Worm (Caenorhabditis elegans) whole organism, mixed stage, embryonic: ENCODE measurements around the gene T22F3.2.

Source experiments
- M03D4.4 ChIP-seq: sonication (generic microtip); optimal IDR thresholded peaks from 2 replicates; lab custom pipeline; 2017; ENCODE audit warnings: mild to moderate bottlenecking, missing genetic modification characterization, missing compliant biosample characterization
- bed-3 ChIP-seq: fragments of 200-800 bp; sonication (Bioruptor generic); optimal IDR thresholded peaks from 3 replicates; lab custom pipeline; 2018; ENCODE audit warnings: mild to moderate bottlenecking, missing genetic modification characterization, moderate library complexity, missing compliant biosample characterization
- blmp-1 ChIP-seq: fragments of 150-350 bp; optimal IDR thresholded peaks from 2 replicates; lab custom pipeline; 2014; ENCODE audit warnings: missing biosample characterization, missing genetic modification characterization
- ceh-39 ChIP-seq: fragments of 150-350 bp; optimal IDR thresholded peaks from 2 replicates; lab custom pipeline; 2014; ENCODE audit warnings: missing biosample characterization, missing genetic modification characterization
- ces-1 ChIP-seq: fragments of 150-350 bp; optimal IDR thresholded peaks from 2 replicates; lab custom pipeline; 2014; ENCODE audit warnings: missing biosample characterization, missing genetic modification reagents, missing genetic modification characterization
- drap-1 ChIP-seq: fragments of 200-800 bp; sonication (Bioruptor generic); optimal IDR thresholded peaks from 3 replicates; lab custom pipeline; 2018; ENCODE audit warnings: mild to moderate bottlenecking, missing genetic modification characterization, missing compliant biosample characterization
- elt-1 ChIP-seq: sonication (generic microtip); optimal IDR thresholded peaks from 2 replicates; lab custom pipeline; 2017; ENCODE audit warnings: missing genetic modification characterization, mild to moderate bottlenecking, missing compliant biosample characterization, antibody characterized with exemption, moderate library complexity, borderline replicate concordance; ENCODE audit not compliant: insufficient read depth
- elt-3 ChIP-seq: fragments of 150-350 bp; optimal IDR thresholded peaks from 2 replicates; lab custom pipeline; 2014; ENCODE audit warnings: missing biosample characterization, missing genetic modification characterization
- flh-1 ChIP-seq: fragments of 200-800 bp; sonication (Bioruptor generic); optimal IDR thresholded peaks from 2 replicates; lab custom pipeline; 2018; ENCODE audit warnings: mild to moderate bottlenecking, missing genetic modification characterization, moderate library complexity, missing compliant biosample characterization
- ham-2 ChIP-seq: fragments of 200-800 bp; sonication (Bioruptor generic); optimal IDR thresholded peaks from 2 replicates; lab custom pipeline; 2018; ENCODE audit warnings: mild to moderate bottlenecking, missing genetic modification characterization, missing compliant biosample characterization
- hlh-1 ChIP-seq: fragments of 150-350 bp; optimal IDR thresholded peaks from 2 replicates; lab custom pipeline; 2014; ENCODE audit warnings: missing biosample characterization, missing genetic modification reagents, missing genetic modification characterization
- lin-13 ChIP-seq: fragments of 150-350 bp; optimal IDR thresholded peaks from 2 replicates; lab custom pipeline; 2014; ENCODE audit warnings: missing biosample characterization, missing genetic modification characterization
- lin-32 ChIP-seq: fragments of 200-800 bp; sonication (Bioruptor generic); optimal IDR thresholded peaks from 2 replicates; lab custom pipeline; 2018; ENCODE audit warnings: mild to moderate bottlenecking, missing genetic modification characterization, missing compliant biosample characterization
- lsy-2 ChIP-seq: fragments of 150-350 bp; optimal IDR thresholded peaks from 2 replicates; lab custom pipeline; 2014; ENCODE audit warnings: missing biosample characterization, missing genetic modification characterization
- mab-5 ChIP-seq: fragments of 150-350 bp; optimal IDR thresholded peaks from 2 replicates; lab custom pipeline; 2014; ENCODE audit warnings: missing biosample characterization, missing genetic modification characterization
- mep-1 ChIP-seq: fragments of 150-350 bp; optimal IDR thresholded peaks from 2 replicates; lab custom pipeline; 2017; ENCODE audit warnings: missing biosample characterization, missing genetic modification reagents, missing genetic modification characterization, inconsistent platforms
- mls-2 ChIP-seq: sonication (generic microtip); optimal IDR thresholded peaks from 2 replicates; lab custom pipeline; 2016; ENCODE audit warnings: mild to moderate bottlenecking, missing genetic modification characterization, moderate library complexity, missing compliant biosample characterization
- nhr-12 ChIP-seq: fragments of 150-350 bp; optimal IDR thresholded peaks from 2 replicates; lab custom pipeline; 2014; ENCODE audit warnings: missing biosample characterization, missing genetic modification characterization
- nhr-237 ChIP-seq: fragments of 150-350 bp; optimal IDR thresholded peaks from 2 replicates; lab custom pipeline; 2014; ENCODE audit warnings: missing biosample characterization, missing genetic modification characterization
- nhr-28 ChIP-seq: fragments of 150-350 bp; optimal IDR thresholded peaks from 2 replicates; lab custom pipeline; 2014; ENCODE audit warnings: missing biosample characterization, missing genetic modification characterization
- nhr-76 ChIP-seq: sonication (generic microtip); optimal IDR thresholded peaks from 2 replicates; lab custom pipeline; 2017; ENCODE audit warnings: missing biosample characterization, missing genetic modification characterization
- pha-4 ChIP-seq: fragments of 150-350 bp; optimal IDR thresholded peaks from 2 replicates; lab custom pipeline; 2018; ENCODE audit warnings: missing biosample characterization, missing genetic modification reagents, missing genetic modification characterization
- sem-2 ChIP-seq: fragments of 200-800 bp; sonication (Bioruptor generic); optimal IDR thresholded peaks from 2 replicates; lab custom pipeline; 2018; ENCODE audit warnings: mild to moderate bottlenecking, missing genetic modification characterization, missing compliant biosample characterization
- snpc-4 ChIP-seq: fragments of 150-350 bp; optimal IDR thresholded peaks from 2 replicates; lab custom pipeline; 2014; ENCODE audit warnings: missing biosample characterization, missing genetic modification characterization
- sptf-1 ChIP-seq: sonication (generic microtip); optimal IDR thresholded peaks from 2 replicates; lab custom pipeline; 2017; ENCODE audit warnings: mild to moderate bottlenecking, missing genetic modification characterization, moderate library complexity, missing compliant biosample characterization
- tbx-8 ChIP-seq: fragments of 200-800 bp; sonication (Bioruptor generic); optimal IDR thresholded peaks from 2 replicates; lab custom pipeline; 2018; ENCODE audit warnings: mild to moderate bottlenecking, missing genetic modification characterization, moderate library complexity, missing compliant biosample characterization
- unc-120 ChIP-seq: sonication (generic microtip); optimal IDR thresholded peaks from 2 replicates; lab custom pipeline; 2017; ENCODE audit warnings: missing genetic modification characterization, missing compliant biosample characterization; ENCODE audit not compliant: poor library complexity, severe bottlenecking
- unc-39 ChIP-seq: fragments of 150-350 bp; optimal IDR thresholded peaks from 2 replicates; lab custom pipeline; 2014; ENCODE audit warnings: missing biosample characterization, missing genetic modification characterization
- ztf-11 ChIP-seq: fragments of 150-350 bp; optimal IDR thresholded peaks from 2 replicates; lab custom pipeline; 2014; ENCODE audit warnings: missing biosample characterization, missing genetic modification characterization

Gene T22F3.2

DNA sequence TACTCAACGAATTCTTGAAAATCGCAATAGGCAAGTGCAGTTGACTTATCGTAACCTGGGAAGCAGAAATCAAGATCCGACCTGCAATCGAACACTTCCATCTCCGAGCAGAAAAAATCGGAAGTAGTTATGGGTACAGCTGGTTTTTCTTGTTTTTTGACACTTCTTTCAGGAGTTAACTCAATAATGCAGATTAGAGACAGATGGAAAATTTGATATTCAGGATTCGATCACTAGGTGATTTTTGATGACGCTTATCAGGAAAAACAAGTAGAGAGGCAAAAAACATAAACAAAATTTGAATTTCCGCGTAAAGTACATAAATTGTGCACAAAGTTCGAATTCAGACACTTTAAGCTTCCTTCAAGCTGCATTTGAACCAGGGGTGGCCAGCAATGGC is 37.6 kb upstream of the T22F3.2 start, which contains the start of gene srw-130:
Gene srw-130 (minus strand): TSS at position 101 of the 400 bp plus-strand sequence.
- TF ChIP-seq ztf-11 (no peak), sem-2 (GFP tag; lab: Kevin White, UChicago) (no peak), drap-1 (GFP tag; lab: Kevin White, UChicago) (no peak), sptf-1 (no peak), M03D4.4 (tag; lab: Kevin White, UChicago) (no peak), mep-1 (tag; lab: Kevin White, UChicago) (no peak), nhr-237 (no peak), pha-4 (tag; lab: Kevin White, UChicago) (no peak), snpc-4 (tag; lab: Kevin White, UChicago) (no peak), flh-1 (GFP tag; lab: Kevin White, UChicago) (no peak), unc-39 (tag; lab: Kevin White, UChicago) (no peak), nhr-28 (tag; lab: Kevin White, UChicago) (no peak), ceh-39 (tag; lab: Kevin White, UChicago) (no peak), nhr-76 (tag; lab: Kevin White, UChicago) (no peak)
- TF ChIP-seq, all 35 proteins: peak for 0

ce11 chrV:3549553-3549952 is 36.9 kb upstream of the T22F3.2 start, which contains the start of gene sri-21:
TSS of gene sri-21 (plus strand) at chrV:3549853.
- TF ChIP-seq bed-3 (GFP tag; lab: Kevin White, UChicago) (no peak), mab-5 (tag; lab: Kevin White, UChicago) (no peak), lsy-2 (tag; lab: Kevin White, UChicago) (no peak)

DNA sequence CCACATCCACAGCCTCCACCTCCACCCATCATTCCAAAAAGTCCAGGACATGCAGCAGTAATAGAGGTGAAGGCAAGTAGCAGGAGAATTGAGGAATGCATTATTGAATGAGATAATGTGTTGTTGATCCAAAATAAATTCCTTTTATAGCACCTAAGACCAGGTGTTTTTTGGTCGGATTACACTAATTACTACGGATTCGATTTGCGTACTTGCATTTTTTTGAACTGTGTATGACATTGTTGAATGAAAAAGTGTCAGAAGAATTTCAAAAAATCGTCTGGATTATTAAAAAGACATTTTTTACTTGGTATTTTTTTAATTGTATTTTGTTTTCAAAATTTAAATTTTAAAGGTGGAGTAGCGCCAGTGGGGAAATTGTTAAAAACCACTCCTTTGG is 34.7 kb upstream of the T22F3.2 start, which contains the start of gene grl-28:
Gene grl-28 (minus strand): TSS at position 101 of the 400 bp plus-strand sequence.
- TF ChIP-seq hlh-1 (tag; lab: Kevin White, UChicago) = no peak
- no peak for TF ChIP-seq drap-1 (GFP tag; lab: Kevin White, UChicago)
- TF ChIP-seq lin-13 (tag; lab: Kevin White, UChicago) = no peak
- no peak for TF ChIP-seq nhr-76 (tag; lab: Kevin White, UChicago)
- TF ChIP-seq elt-1 (tag; lab: Kevin White, UChicago) = no peak
- TF ChIP-seq sptf-1 = no peak
- TF ChIP-seq mls-2 = no peak
- TF ChIP-seq bed-3 (GFP tag; lab: Kevin White, UChicago) = no peak
- no peak for TF ChIP-seq elt-3 (tag; lab: Kevin White, UChicago)
- TF ChIP-seq lin-32 (GFP tag; lab: Kevin White, UChicago) = no peak
- TF ChIP-seq ham-2 (GFP tag; lab: Kevin White, UChicago) = no peak
- TF ChIP-seq blmp-1 = no peak
- TF ChIP-seq unc-120 (tag; lab: Kevin White, UChicago) = no peak

DNA sequence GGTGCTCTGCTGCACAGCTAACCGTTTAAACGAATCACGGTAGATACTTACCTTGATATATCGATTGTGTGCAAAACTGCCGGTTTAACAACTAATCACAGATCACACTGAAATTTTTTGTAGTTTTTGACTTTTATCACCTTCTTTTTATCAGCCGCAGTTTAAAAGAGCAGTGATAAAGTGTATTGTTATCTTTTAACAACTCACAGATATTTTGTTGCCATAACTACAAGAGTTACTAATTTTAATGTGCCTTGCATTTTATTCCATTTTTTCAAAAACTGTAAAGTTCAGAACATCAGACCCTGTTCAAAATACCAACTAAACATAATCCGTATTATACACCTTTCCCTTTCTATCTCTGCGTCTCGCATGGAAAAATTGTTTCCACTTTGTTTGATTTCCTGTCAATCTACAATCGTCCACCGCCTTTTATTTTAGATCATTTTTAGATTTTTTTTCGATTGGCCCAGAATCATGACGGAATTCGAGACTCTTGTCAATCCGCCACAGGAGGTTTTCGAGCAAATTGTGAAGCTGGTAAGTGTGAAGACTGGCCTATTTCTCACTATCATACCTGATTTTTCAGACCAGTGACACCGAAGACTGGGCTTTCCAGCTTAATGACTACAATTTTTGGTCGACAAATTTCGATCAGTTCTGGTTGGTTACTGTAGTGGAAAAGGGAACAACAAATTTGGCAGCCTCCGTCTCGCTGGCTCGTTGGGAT is 33.5 kb upstream of the T22F3.2 start, which contains the start of gene T24A6.20:
Gene T24A6.20 (plus strand): TSS at position 395 of the 730 bp plus-strand sequence.
- no peak for TF ChIP-seq nhr-28 (tag; lab: Kevin White, UChicago)
- no peak for TF ChIP-seq ztf-11
- no peak for TF ChIP-seq snpc-4 (tag; lab: Kevin White, UChicago)
- peak; percentile 5 for TF ChIP-seq ceh-39 (tag; lab: Kevin White, UChicago)
- no peak for TF ChIP-seq M03D4.4 (tag; lab: Kevin White, UChicago)

DNA sequence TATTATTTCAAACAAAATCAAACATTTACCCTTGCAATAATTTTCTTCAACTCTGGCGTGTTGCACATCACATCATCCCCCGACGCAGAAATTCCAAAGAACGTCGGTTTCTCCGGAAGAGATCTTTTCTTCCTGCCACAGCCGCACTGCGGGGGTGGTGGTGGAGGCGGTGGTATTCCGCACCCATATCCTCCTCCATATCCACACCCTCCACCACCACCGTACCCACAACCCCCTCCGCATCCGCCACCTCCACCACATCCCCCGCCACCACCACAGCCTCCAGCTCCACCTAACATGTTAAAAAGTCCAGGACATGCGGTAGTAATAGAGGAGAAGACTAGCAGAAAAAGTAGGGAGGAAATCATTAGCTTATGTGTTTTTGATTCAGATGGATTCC is 31.6 kb upstream of the T22F3.2 start, which contains the start of gene grl-29:
Gene grl-29 (minus strand): TSS at position 368 of the 400 bp plus-strand sequence.
- no peak for TF ChIP-seq nhr-12 (tag; lab: Kevin White, UChicago)
- no peak for TF ChIP-seq elt-1 (tag; lab: Kevin White, UChicago)
- no peak for TF ChIP-seq ces-1
- TF ChIP-seq lin-13 (tag; lab: Kevin White, UChicago) = no peak
- TF ChIP-seq tbx-8 (GFP tag; lab: Kevin White, UChicago) = no peak
- TF ChIP-seq pha-4 (tag; lab: Kevin White, UChicago) = no peak
- no peak for TF ChIP-seq mab-5 (tag; lab: Kevin White, UChicago)
- TF ChIP-seq bed-3 (GFP tag; lab: Kevin White, UChicago) = no peak
- no peak for TF ChIP-seq nhr-76 (tag; lab: Kevin White, UChicago)
- TF ChIP-seq, all 35 proteins: peak for 0
